Fruit fly (Drosophila melanogaster) whole organism, larva: Measurements from ENCODE around the gene hh.

Experiments
- noc ChIP-seq: fragments of 200-800 bp; sonication (Bioruptor generic); optimal IDR thresholded peaks from 3 replicates; lab custom pipeline; 2019; ENCODE audit warnings: missing biosample characterization, mild to moderate bottlenecking, missing genetic modification characterization, moderate library complexity

Gene hh

dm6 chr3R:23143440-23143839 lies 1.7 kb upstream of the hh start:
- no peak for TF ChIP-seq noc (tag; lab: Kevin White, UChicago)

dm6 chr3R:23141113-23141512 lies 593 bp downstream of the hh start:
- no peak for TF ChIP-seq noc (tag; lab: Kevin White, UChicago)

dm6 chr3R:23140280-23140679 lies 1.4 kb downstream of the hh start:
- TF ChIP-seq noc (tag; lab: Kevin White, UChicago), result peak; percentile 34

- peak; percentile 53 for TF ChIP-seq noc (tag; lab: Kevin White, UChicago)
Observed at dm6 chr3R:23139634-23140010, 2.1 kb downstream of the hh start.

dm6 chr3R:23138992-23139633 lies 2.6 kb downstream of the hh start:
- TF ChIP-seq noc (tag; lab: Kevin White, UChicago), result no peak

dm6 chr3R:23138439-23138838 lies 3.3 kb downstream of the hh start:
- TF ChIP-seq noc (tag; lab: Kevin White, UChicago), result no peak

dm6 chr3R:23134690-23135089 lies 7.0 kb downstream of the hh start:
- no peak for TF ChIP-seq noc (tag; lab: Kevin White, UChicago)

- TF ChIP-seq noc (tag; lab: Kevin White, UChicago), result no peak
Observed at dm6 chr3R:23133301-23133828, 8.3 kb downstream of the hh start.

dm6 chr3R:23132299-23132698 lies 9.4 kb downstream of the hh start:
- TF ChIP-seq noc (tag; lab: Kevin White, UChicago), result no peak

- no peak for TF ChIP-seq noc (tag; lab: Kevin White, UChicago)
Observed at dm6 chr3R:23131341-23131884, 10.3 kb downstream of the hh start.

- TF ChIP-seq noc (tag; lab: Kevin White, UChicago), result no peak
Observed at dm6 chr3R:23130884-23131283, 10.8 kb downstream of the hh start.

- TF ChIP-seq noc (tag; lab: Kevin White, UChicago), result no peak
Observed at dm6 chr3R:23130181-23130580, 11.5 kb downstream of the hh start.

- no peak for TF ChIP-seq noc (tag; lab: Kevin White, UChicago)
Observed at dm6 chr3R:23129617-23130016, 12.1 kb downstream of the hh start.

- TF ChIP-seq noc (tag; lab: Kevin White, UChicago), result no peak
Observed at dm6 chr3R:23127796-23128195, 13.9 kb downstream of the hh start, which contains the start of gene CG31457. Gene CG31457 (minus strand): TSS chr3R:23127981.

- TF ChIP-seq noc (tag; lab: Kevin White, UChicago), result no peak
Observed at dm6 chr3R:23126241-23127022, 15.3 kb downstream of the hh start, which contains the start of gene CG31365. Gene CG31365 (minus strand): TSS chr3R:23126422.

dm6 chr3R:23120933-23121332 lies 20.8 kb downstream of the hh start:
- no peak for TF ChIP-seq noc (tag; lab: Kevin White, UChicago)
